Worm (Caenorhabditis elegans) whole organism, mixed stage, embryonic: ENCODE data around the gene fipr-14.

Source experiments
- ces-1 ChIP-seq: fragments of 150-350 bp; optimal IDR thresholded peaks from 2 replicates; lab custom pipeline; 2014; ENCODE audit warnings: missing biosample characterization, missing genetic modification reagents, missing genetic modification characterization
- flh-1 ChIP-seq: fragments of 200-800 bp; sonication (Bioruptor generic); optimal IDR thresholded peaks from 2 replicates; lab custom pipeline; 2018; ENCODE audit warnings: mild to moderate bottlenecking, missing genetic modification characterization, moderate library complexity, missing compliant biosample characterization
- hlh-1 ChIP-seq: fragments of 150-350 bp; optimal IDR thresholded peaks from 2 replicates; lab custom pipeline; 2014; ENCODE audit warnings: missing biosample characterization, missing genetic modification reagents, missing genetic modification characterization
- mep-1 ChIP-seq: fragments of 150-350 bp; optimal IDR thresholded peaks from 2 replicates; lab custom pipeline; 2017; ENCODE audit warnings: missing biosample characterization, missing genetic modification reagents, missing genetic modification characterization, inconsistent platforms
- nhr-12 ChIP-seq: fragments of 150-350 bp; optimal IDR thresholded peaks from 2 replicates; lab custom pipeline; 2014; ENCODE audit warnings: missing biosample characterization, missing genetic modification characterization
- nhr-237 ChIP-seq: fragments of 150-350 bp; optimal IDR thresholded peaks from 2 replicates; lab custom pipeline; 2014; ENCODE audit warnings: missing biosample characterization, missing genetic modification characterization
- nhr-28 ChIP-seq: fragments of 150-350 bp; optimal IDR thresholded peaks from 2 replicates; lab custom pipeline; 2014; ENCODE audit warnings: missing biosample characterization, missing genetic modification characterization
- nhr-76 ChIP-seq: sonication (generic microtip); optimal IDR thresholded peaks from 2 replicates; lab custom pipeline; 2017; ENCODE audit warnings: missing biosample characterization, missing genetic modification characterization
- pha-4 ChIP-seq: fragments of 150-350 bp; optimal IDR thresholded peaks from 2 replicates; lab custom pipeline; 2018; ENCODE audit warnings: missing biosample characterization, missing genetic modification reagents, missing genetic modification characterization
- sptf-1 ChIP-seq: sonication (generic microtip); optimal IDR thresholded peaks from 2 replicates; lab custom pipeline; 2017; ENCODE audit warnings: mild to moderate bottlenecking, missing genetic modification characterization, moderate library complexity, missing compliant biosample characterization
- unc-62 ChIP-seq: fragments of 150-350 bp; optimal IDR thresholded peaks from 2 replicates; lab custom pipeline; 2014; ENCODE audit warnings: missing biosample characterization, missing genetic modification reagents, missing genetic modification characterization
- ztf-11 ChIP-seq: fragments of 150-350 bp; optimal IDR thresholded peaks from 2 replicates; lab custom pipeline; 2014; ENCODE audit warnings: missing biosample characterization, missing genetic modification characterization

ce11 chrIV:10868629-10869251 is 8.2 kb upstream of the fipr-14 start, which contains the start of gene F13E9.11:
- TF ChIP-seq sptf-1, result no peak
- TF ChIP-seq pha-4 (tag; lab: Kevin White, UChicago), result no peak
- no peak for TF ChIP-seq nhr-76 (tag; lab: Kevin White, UChicago)
- TF ChIP-seq ces-1, result peak; percentile 37
- TF ChIP-seq mep-1 (tag; lab: Kevin White, UChicago), result peak; percentile 43
- TF ChIP-seq hlh-1, result no peak
- no peak for TF ChIP-seq unc-62 (GFP tag; lab: Kevin White, UChicago)
- TF ChIP-seq nhr-12 (tag; lab: Kevin White, UChicago), result no peak
- no peak for TF ChIP-seq nhr-28 (tag; lab: Kevin White, UChicago)
- no peak for TF ChIP-seq nhr-237 (tag; lab: Kevin White, UChicago)
- peak; percentile 7 for TF ChIP-seq ztf-11
- TF ChIP-seq flh-1 (GFP tag; lab: Kevin White, UChicago), result no peak
